Fruit fly (Drosophila melanogaster): Measurements from ENCODE around the gene CG18577.

The CG18577 gene

dm6 chr3R:11209801-11210402 is 14.0 kb downstream of the CG18577 start, which contains the start of the genes SdhC and Tctp (continued):
- no peak for TF ChIP-seq CG6276 (GFP tag; optimal IDR thresholded peaks at IDR 0.05)
- TF ChIP-seq Eip75B (GFP tag; optimal IDR thresholded peaks at IDR 0.05) = peak; percentile 59
- TF ChIP-seq Smox (GFP tag; optimal IDR thresholded peaks at IDR 0.05) = peak; percentile 47
- TF ChIP-seq eg (GFP tag; IDR thresholded peaks at IDR 0.05) = peak; percentile 28; the same call in 1 of the 3 replicates
- no peak for TF ChIP-seq CG8632 (GFP tag; optimal IDR thresholded peaks at IDR 0.05)
- TF ChIP-seq Hr39 (GFP tag; optimal IDR thresholded peaks at IDR 0.05) = peak; percentile 12
- TF ChIP-seq CG8319 (GFP tag; optimal IDR thresholded peaks at IDR 0.05) = no peak
- TF ChIP-seq lz (GFP tag; optimal IDR thresholded peaks at IDR 0.05) = peak; percentile 47
- TF ChIP-seq Blimp-1 (GFP tag; optimal IDR thresholded peaks at IDR 0.05) = no peak
- peak; percentile 42 for TF ChIP-seq Sox102F (GFP tag; optimal IDR thresholded peaks at IDR 0.05)
- 0 out of 3 replicates have a peak, but pooled peaks have one; percentile 12 for TF ChIP-seq CG8119 (GFP tag; IDR thresholded peaks at IDR 0.05)
- no peak for TF ChIP-seq CG7368 (GFP tag; optimal IDR thresholded peaks at IDR 0.05)
- peak; percentile 53 for TF ChIP-seq achi (GFP tag; optimal IDR thresholded peaks at IDR 0.05)
- peak; percentile 33 for TF ChIP-seq CG34406 (GFP tag; optimal IDR thresholded peaks at IDR 0.05)
- TF ChIP-seq Met (GFP tag; optimal IDR thresholded peaks at IDR 0.05) = peak; percentile 64
- no peak for TF ChIP-seq Gug (GFP tag; IDR thresholded peaks at IDR 0.05)
- TF ChIP-seq CG6163 (GFP tag; IDR thresholded peaks at IDR 0.05) = peak; percentile 42; the same call in 2 of the 3 replicates
- no peak for TF ChIP-seq Hr38 (GFP tag; optimal IDR thresholded peaks at IDR 0.05)
- no peak for TF ChIP-seq Eip93F (GFP tag; optimal IDR thresholded peaks at IDR 0.05)
- TF ChIP-seq CG10631 (GFP tag; optimal IDR thresholded peaks at IDR 0.05) = peak; percentile 62
- TF ChIP-seq CG6854 (GFP tag; optimal IDR thresholded peaks at IDR 0.05) = peak; percentile 66

- TF ChIP-seq ss (GFP tag; optimal IDR thresholded peaks at IDR 0.05) (peak; percentile 14 to 39), CG6808 (GFP tag; optimal IDR thresholded peaks at IDR 0.05) (peak; percentile 14), Lpt (GFP tag; optimal IDR thresholded peaks at IDR 0.05) (peak; percentile 36), Eip93F (GFP tag; optimal IDR thresholded peaks at IDR 0.05) (peak; percentile 8), CG15336 (GFP tag; IDR thresholded peaks at IDR 0.05) (peak; percentile 69), svp (GFP tag) (peak; percentile 95), CG8632 (GFP tag; optimal IDR thresholded peaks at IDR 0.05) (peak; percentile 54), Ets21C (GFP tag; optimal IDR thresholded peaks at IDR 0.05) (peak; percentile 66), CG6163 (GFP tag; IDR thresholded peaks at IDR 0.05) (peak; percentile 70), cyc (GFP tag; optimal IDR thresholded peaks at IDR 0.05) (peak; percentile 75), fd59A (GFP tag; optimal IDR thresholded peaks at IDR 0.05) (peak; percentile 7), salr (GFP tag; optimal IDR thresholded peaks at IDR 0.05) (peak in 1 of 2 experiments; percentile 26), CG6792 (GFP tag; optimal IDR thresholded peaks at IDR 0.05) (peak; percentile 57), Met (GFP tag; optimal IDR thresholded peaks at IDR 0.05) (peak; percentile 81), CG34406 (GFP tag; optimal IDR thresholded peaks at IDR 0.05) (peak; percentile 48), Gug (GFP tag; IDR thresholded peaks at IDR 0.05) (peak; percentile 55), Hr38 (GFP tag; optimal IDR thresholded peaks at IDR 0.05) (no peak), Sox102F (GFP tag; optimal IDR thresholded peaks at IDR 0.05) (peak; percentile 72), CG8319 (GFP tag; optimal IDR thresholded peaks at IDR 0.05) (peak; percentile 7), CG6854 (GFP tag; optimal IDR thresholded peaks at IDR 0.05) (no peak), net (GFP tag; optimal IDR thresholded peaks at IDR 0.05) (peak; percentile 72), Eip78C (GFP tag) (peak; percentile 88), eg (GFP tag; IDR thresholded peaks at IDR 0.05) (peak; percentile 80), fd85E (GFP tag; optimal IDR thresholded peaks at IDR 0.05) (no peak), pdm3 (GFP tag; optimal IDR thresholded peaks at IDR 0.05) (peak; percentile 82), acj6 (GFP tag; optimal IDR thresholded peaks at IDR 0.05) (peak; percentile 64), CG3919 (GFP tag; optimal IDR thresholded peaks at IDR 0.05) (peak; percentile 72), CG16779 (tag; optimal IDR thresholded peaks at IDR 0.05) (peak; percentile 27), OdsH (GFP tag; optimal IDR thresholded peaks at IDR 0.05) (peak; percentile 68), CG31627 (GFP tag; optimal IDR thresholded peaks at IDR 0.05) (peak; percentile 83), vri (GFP tag; optimal IDR thresholded peaks at IDR 0.05) (peak; percentile 39), Ets96B (tag; optimal IDR thresholded peaks at IDR 0.05) (peak; percentile 42), CG7368 (GFP tag; optimal IDR thresholded peaks at IDR 0.05) (peak; percentile 43), topi (GFP tag; optimal IDR thresholded peaks at IDR 0.05) (peak; percentile 79), CG8119 (GFP tag; IDR thresholded peaks at IDR 0.05) (peak; percentile 53; the same call in 2 of the 3 replicates), Sox15 (GFP tag; optimal IDR thresholded peaks at IDR 0.05) (peak; percentile 62), CG10669 (GFP tag; optimal IDR thresholded peaks at IDR 0.05) (peak; percentile 53), CG4318 (GFP tag; optimal IDR thresholded peaks at IDR 0.05) (no peak), lz (GFP tag; optimal IDR thresholded peaks at IDR 0.05) (peak; percentile 83)
Measured at dm6 chr3R:11211291-11212061, 15.6 kb downstream of the CG18577 start.

Data from whole organism, prepupa.